Worm (Caenorhabditis elegans): ENCODE results near the gene C09E10.3.

DNA sequence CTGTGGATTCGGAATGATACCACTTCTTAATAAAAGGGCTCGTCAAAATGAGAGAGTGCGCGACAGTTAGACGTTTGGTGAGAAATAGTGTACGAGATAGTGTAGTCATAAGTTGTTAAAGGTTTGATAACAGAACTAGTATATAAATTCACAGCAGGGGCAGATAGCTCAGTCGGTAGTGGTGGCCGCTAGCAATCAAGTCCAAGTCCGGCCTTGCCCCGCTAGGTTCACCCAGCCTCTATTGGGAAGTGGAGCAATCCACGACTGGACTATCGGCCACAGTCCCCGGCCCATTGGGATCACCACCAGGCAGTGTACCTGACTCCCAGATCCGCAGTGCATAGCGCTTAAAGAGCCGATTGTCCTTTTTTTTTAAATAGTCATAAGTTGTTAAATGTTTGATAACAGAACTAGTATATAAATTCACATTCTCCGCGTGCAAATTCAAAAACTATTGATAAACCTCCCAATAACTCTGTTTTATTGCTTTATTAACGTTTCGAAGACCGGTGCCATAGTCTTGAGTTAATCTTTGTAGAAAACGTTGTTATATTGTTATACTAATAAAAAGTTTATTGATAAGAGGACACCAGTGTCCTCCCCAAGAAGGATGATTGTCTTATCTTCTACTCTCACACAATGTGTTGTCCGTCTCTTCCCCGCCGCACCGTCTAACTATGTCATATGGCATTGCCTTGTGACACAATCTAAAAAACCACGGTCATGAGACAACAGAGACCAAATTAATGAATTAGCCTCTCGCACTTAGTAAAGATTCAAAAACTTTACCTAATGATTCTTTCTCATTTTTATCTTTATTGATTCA lies 19.7 kb upstream of the C09E10.3 start:
- peak; percentile 34 to 62 for TF ChIP-seq lsy-2 (tag; optimal IDR thresholded peaks at IDR 0.05)
- TF ChIP-seq sox-4 (tag; optimal IDR thresholded peaks at IDR 0.05): peak; percentile 25
- TF ChIP-seq snpc-4 (tag; optimal IDR thresholded peaks at IDR 0.05): no peak
- peak; percentile 56 for TF ChIP-seq ztf-4 (tag; optimal IDR thresholded peaks at IDR 0.05)
- peak; percentile 84 for TF ChIP-seq elt-2 (tag; optimal IDR thresholded peaks at IDR 0.05)
- peak; percentile 91 for TF ChIP-seq vab-15 (tag; optimal IDR thresholded peaks at IDR 0.05)
- peak; percentile 56 for TF ChIP-seq tbx-2 (tag; optimal IDR thresholded peaks at IDR 0.05)
- peak; percentile 85 for TF ChIP-seq nhr-20 (tag; optimal IDR thresholded peaks at IDR 0.05)
- TF ChIP-seq tlp-1 (tag; optimal IDR thresholded peaks at IDR 0.05): no peak
- TF ChIP-seq nhr-84 (tag; optimal IDR thresholded peaks at IDR 0.05): no peak
- TF ChIP-seq nhr-77 (tag; optimal IDR thresholded peaks at IDR 0.05): no peak
